Worm (Caenorhabditis elegans): Measurements from ENCODE around the gene sre-8.

Gene sre-8

ce11 chrV:14283241-14283640 is 26.3 kb downstream of the sre-8 start, which contains the start of gene F40G12.10:
Gene F40G12.10, plus strand, starts transcription at chrV:14283541.
- no peak for TF ChIP-seq unc-3 (GFP tag; conservative IDR thresholded peaks at IDR 0.05)
- TF ChIP-seq unc-3 (tag; optimal IDR thresholded peaks at IDR 0.05), result no peak
- TF ChIP-seq tbx-2 (tag; optimal IDR thresholded peaks at IDR 0.05), result no peak
- no peak for TF ChIP-seq pha-2 (tag; optimal IDR thresholded peaks at IDR 0.05)
- TF ChIP-seq ceh-24 (tag; optimal IDR thresholded peaks at IDR 0.05), result no peak
- no peak for TF ChIP-seq lim-6 (tag; optimal IDR thresholded peaks at IDR 0.05)
- TF ChIP-seq mec-3 (tag; optimal IDR thresholded peaks at IDR 0.05; ENCODE audit: borderline replicate concordance), result no peak
- TF ChIP-seq gmeb-2 (tag; optimal IDR thresholded peaks at IDR 0.05), result no peak
- no peak for TF ChIP-seq unc-42 (tag; optimal IDR thresholded peaks at IDR 0.05)
- no peak for TF ChIP-seq T23F11.4 (GFP tag; optimal IDR thresholded peaks at IDR 0.05)
- TF ChIP-seq sox-4 (tag; optimal IDR thresholded peaks at IDR 0.05), result no peak
- TF ChIP-seq nhr-11 (tag; optimal IDR thresholded peaks at IDR 0.05), result no peak
- no peak for TF ChIP-seq nfya-1 (tag; optimal IDR thresholded peaks at IDR 0.05)
- TF ChIP-seq rnt-1 (tag; optimal IDR thresholded peaks at IDR 0.05), result no peak
- no peak for TF ChIP-seq lin-11 (tag; optimal IDR thresholded peaks at IDR 0.05)
- no peak for TF ChIP-seq ttx-3 (tag; optimal IDR thresholded peaks at IDR 0.05)
- TF ChIP-seq ama-1 (optimal IDR thresholded peaks at IDR 0.05), result no peak
- no peak for TF ChIP-seq pha-4 (tag; optimal IDR thresholded peaks at IDR 0.05)

ce11 chrV:14285803-14286202 is 28.9 kb downstream of the sre-8 start, which contains the start of gene F40G12.11:
Gene F40G12.11, plus strand, starts transcription at chrV:14286171.
- TF ChIP-seq zip-5 (tag; optimal IDR thresholded peaks at IDR 0.05) (no peak), eyg-1 (tag; optimal IDR thresholded peaks at IDR 0.05) (no peak)

- no peak for TF ChIP-seq che-1 (tag; optimal IDR thresholded peaks at IDR 0.05)
- TF ChIP-seq nfya-1 (tag; optimal IDR thresholded peaks at IDR 0.05), result no peak
- TF ChIP-seq hlh-30 (tag; optimal IDR thresholded peaks at IDR 0.05; ENCODE audit: insufficient read depth), result no peak
- no peak for TF ChIP-seq pax-1 (tag; optimal IDR thresholded peaks at IDR 0.05)
- no peak for TF ChIP-seq ceh-14 (tag; optimal IDR thresholded peaks at IDR 0.05)
- TF ChIP-seq Y22D7AL.16 (tag; optimal IDR thresholded peaks at IDR 0.05), result no peak
- TF ChIP-seq rnt-1 (tag; optimal IDR thresholded peaks at IDR 0.05), result no peak
- no peak for TF ChIP-seq hlh-15 (tag; optimal IDR thresholded peaks at IDR 0.05)
- TF ChIP-seq C38D4.7 (GFP tag; optimal IDR thresholded peaks at IDR 0.05), result no peak
- no peak for TF ChIP-seq npax-4 (tag; optimal IDR thresholded peaks at IDR 0.05)
- no peak for TF ChIP-seq T23F11.4 (GFP tag; optimal IDR thresholded peaks at IDR 0.05)
- TF ChIP-seq ceh-9 (tag; optimal IDR thresholded peaks at IDR 0.05), result no peak
- TF ChIP-seq unc-42 (tag; optimal IDR thresholded peaks at IDR 0.05), result no peak
- TF ChIP-seq ceh-6 (GFP tag; optimal IDR thresholded peaks at IDR 0.05), result no peak
- no peak for TF ChIP-seq unc-86 (tag; optimal IDR thresholded peaks at IDR 0.05)
- TF ChIP-seq elt-2 (tag; optimal IDR thresholded peaks at IDR 0.05), result no peak
- TF ChIP-seq mec-3 (tag; optimal IDR thresholded peaks at IDR 0.05; ENCODE audit: borderline replicate concordance), result no peak
- TF ChIP-seq pag-3 (tag; optimal IDR thresholded peaks at IDR 0.05; ENCODE audit: borderline replicate concordance), result no peak
- no peak for TF ChIP-seq ref-2 (tag; optimal IDR thresholded peaks at IDR 0.05)
These were observed 32.5 kb downstream of the sre-8 start, which contains the start of gene F14D7.1 for ce11 chrV:14289363-14289762. Gene F14D7.1, minus strand, starts transcription at chrV:14289463.

ce11 chrV:14290636-14291035 is 33.7 kb downstream of the sre-8 start, which contains the start of gene F14D7.18:
Gene F14D7.18, minus strand, starts transcription at chrV:14290736.
- no peak for TF ChIP-seq C38D4.7 (GFP tag; optimal IDR thresholded peaks at IDR 0.05)
- TF ChIP-seq unc-86 (tag; optimal IDR thresholded peaks at IDR 0.05), result no peak
- no peak for TF ChIP-seq sdc-2 (tag; optimal IDR thresholded peaks at IDR 0.05)
- TF ChIP-seq ceh-6 (GFP tag; optimal IDR thresholded peaks at IDR 0.05), result no peak
- no peak for TF ChIP-seq T23F11.4 (GFP tag; optimal IDR thresholded peaks at IDR 0.05)
- TF ChIP-seq unc-55 (GFP tag; optimal IDR thresholded peaks at IDR 0.05), result no peak
- no peak for TF ChIP-seq syd-9 (tag; optimal IDR thresholded peaks at IDR 0.05)
- TF ChIP-seq mec-3 (tag; optimal IDR thresholded peaks at IDR 0.05; ENCODE audit: borderline replicate concordance), result no peak
- no peak for TF ChIP-seq F13H6.1 (tag; optimal IDR thresholded peaks at IDR 0.05)
- no peak for TF ChIP-seq ahr-1 (tag; optimal IDR thresholded peaks at IDR 0.05)
- no peak for TF ChIP-seq madf-2 (tag; optimal IDR thresholded peaks at IDR 0.05)
- no peak for TF ChIP-seq ceh-14 (tag; optimal IDR thresholded peaks at IDR 0.05)
- TF ChIP-seq sox-4 (tag; optimal IDR thresholded peaks at IDR 0.05), result no peak
- no peak for TF ChIP-seq fax-1 (tag; optimal IDR thresholded peaks at IDR 0.05)
- no peak for TF ChIP-seq ceh-18 (tag; optimal IDR thresholded peaks at IDR 0.05)
- no peak for TF ChIP-seq ttx-3 (tag; optimal IDR thresholded peaks at IDR 0.05)
- no peak for TF ChIP-seq ceh-9 (tag; optimal IDR thresholded peaks at IDR 0.05)
- no peak for TF ChIP-seq ceh-45 (GFP tag; IDR thresholded peaks at IDR 0.05)
- no peak for TF ChIP-seq hlh-8 (tag; optimal IDR thresholded peaks at IDR 0.05)
